Worm (Caenorhabditis elegans) whole organism, L3 larva: ENCODE data around the gene tbc-14.
A peak's percentile ranks its signal among the peaks of the same experiment; 100 is the strongest.

Experiments
- R02D3.7 ChIP-seq: fragments of 150-350 bp; optimal IDR thresholded peaks from 2 replicates; lab custom pipeline; 2014; ENCODE audit warnings: missing biosample characterization, missing genetic modification characterization
- ZK546.5 ChIP-seq: sonication (generic microtip); optimal IDR thresholded peaks from 2 replicates; lab custom pipeline; 2017; ENCODE audit warnings: missing biosample characterization, missing genetic modification characterization
- aly-2 ChIP-seq: fragments of 150-350 bp; optimal IDR thresholded peaks from 2 replicates; lab custom pipeline; 2014; ENCODE audit warnings: missing biosample characterization, missing genetic modification characterization
- ama-1 ChIP-seq: fragments of 150-350 bp; optimal IDR thresholded peaks from 2 replicates; lab custom pipeline; 2018
- ceh-16 ChIP-seq: sonication (generic microtip); optimal IDR thresholded peaks from 2 replicates; lab custom pipeline; 2017; ENCODE audit warnings: missing biosample characterization, missing genetic modification characterization
- ceh-82 ChIP-seq: fragments of 150-350 bp; optimal IDR thresholded peaks from 2 replicates; lab custom pipeline; 2014; ENCODE audit warnings: missing biosample characterization, missing genetic modification characterization
- ceh-9 ChIP-seq: sonication (generic microtip); optimal IDR thresholded peaks from 2 replicates; lab custom pipeline; 2018; ENCODE audit warnings: missing biosample characterization, missing genetic modification characterization
- egl-5 ChIP-seq: fragments of 150-350 bp; optimal IDR thresholded peaks from 2 replicates; lab custom pipeline; 2017; ENCODE audit warnings: missing biosample characterization, missing genetic modification reagents, missing genetic modification characterization, inconsistent platforms
- elt-2 ChIP-seq: sonication (generic microtip); optimal IDR thresholded peaks from 2 replicates; lab custom pipeline; 2016; ENCODE audit warnings: missing genetic modification reagents, mild to moderate bottlenecking, missing genetic modification characterization, missing compliant biosample characterization
- elt-3 ChIP-seq, 3 experiments: fragments of 150-350 bp in 1 of 3; sonication (generic microtip) in 2 of 3; optimal IDR thresholded peaks; 2 replicates in 2 of 3; 4 replicates in 1 of 3; lab custom pipeline; 2014 to 2017; ENCODE audit warnings: missing biosample characterization in 3 of 3, missing genetic modification characterization in 3 of 3
- jun-1 ChIP-seq: fragments of 150-350 bp; optimal IDR thresholded peaks from 2 replicates; lab custom pipeline; 2014; ENCODE audit warnings: missing biosample characterization, missing genetic modification reagents, missing genetic modification characterization
- lin-15B ChIP-seq: fragments of 150-350 bp; optimal IDR thresholded peaks from 2 replicates; lab custom pipeline; 2014; ENCODE audit warnings: missing biosample characterization, missing genetic modification characterization
- lin-39 ChIP-seq: fragments of 150-350 bp; optimal IDR thresholded peaks from 2 replicates; lab custom pipeline; 2018; ENCODE audit warnings: missing biosample characterization, missing genetic modification reagents, missing genetic modification characterization
- lsy-12 ChIP-seq: sonication (generic microtip); optimal IDR thresholded peaks from 2 replicates; lab custom pipeline; 2016; ENCODE audit warnings: mild to moderate bottlenecking, missing genetic modification characterization, missing compliant biosample characterization
- mdl-1 ChIP-seq: fragments of 150-350 bp; optimal IDR thresholded peaks from 2 replicates; lab custom pipeline; 2014; ENCODE audit warnings: missing biosample characterization, missing genetic modification characterization
- mml-1 ChIP-seq: fragments of 150-350 bp; sonication (generic microtip); optimal IDR thresholded peaks from 3 replicates; lab custom pipeline; 2014; ENCODE audit warnings: missing biosample characterization, missing genetic modification characterization
- nhr-11 ChIP-seq: fragments of 150-350 bp; optimal IDR thresholded peaks from 2 replicates; lab custom pipeline; 2014; ENCODE audit warnings: missing biosample characterization, missing genetic modification characterization
- nhr-12 ChIP-seq: fragments of 150-350 bp; optimal IDR thresholded peaks from 2 replicates; lab custom pipeline; 2014; ENCODE audit warnings: missing biosample characterization, missing genetic modification characterization
- nhr-23 ChIP-seq: fragments of 150-350 bp; optimal IDR thresholded peaks from 2 replicates; lab custom pipeline; 2014; ENCODE audit warnings: missing biosample characterization, missing genetic modification reagents, missing genetic modification characterization
- nhr-237 ChIP-seq: fragments of 150-350 bp; optimal IDR thresholded peaks from 2 replicates; lab custom pipeline; 2014; ENCODE audit warnings: missing biosample characterization, missing genetic modification characterization
- nhr-67 ChIP-seq: fragments of 150-350 bp; optimal IDR thresholded peaks from 2 replicates; lab custom pipeline; 2014; ENCODE audit warnings: missing biosample characterization, missing genetic modification characterization
- nhr-76 ChIP-seq: fragments of 150-350 bp; sonication (generic microtip); optimal IDR thresholded peaks from 5 replicates; lab custom pipeline; 2014; ENCODE audit warnings: missing biosample characterization, missing genetic modification characterization
- nhr-77 ChIP-seq: fragments of 150-350 bp; optimal IDR thresholded peaks from 2 replicates; lab custom pipeline; 2014; ENCODE audit warnings: missing biosample characterization, missing genetic modification characterization
- pha-4 ChIP-seq: fragments of 150-350 bp; optimal IDR thresholded peaks from 2 replicates; lab custom pipeline; 2014; ENCODE audit warnings: missing biosample characterization, missing genetic modification reagents, missing genetic modification characterization
- pqm-1 ChIP-seq: fragments of 150-350 bp; optimal IDR thresholded peaks from 2 replicates; lab custom pipeline; 2017; ENCODE audit warnings: missing biosample characterization, missing genetic modification characterization, inconsistent platforms
- skn-1 ChIP-seq: fragments of 150-350 bp; optimal IDR thresholded peaks from 2 replicates; lab custom pipeline; 2014; ENCODE audit warnings: missing biosample characterization, missing genetic modification characterization
- tbx-2 ChIP-seq: sonication (generic microtip); optimal IDR thresholded peaks from 2 replicates; lab custom pipeline; 2016; ENCODE audit warnings: mild to moderate bottlenecking, missing genetic modification characterization, missing compliant biosample characterization
- unc-62 ChIP-seq: fragments of 150-350 bp; sonication (generic microtip); optimal IDR thresholded peaks from 4 replicates; lab custom pipeline; 2014; ENCODE audit warnings: missing biosample characterization, missing genetic modification reagents, missing genetic modification characterization
- zag-1 ChIP-seq: fragments of 150-350 bp; optimal IDR thresholded peaks from 2 replicates; lab custom pipeline; 2014; ENCODE audit warnings: missing biosample characterization, missing genetic modification characterization
- ztf-11 ChIP-seq: fragments of 150-350 bp; optimal IDR thresholded peaks from 2 replicates; lab custom pipeline; 2014; ENCODE audit warnings: missing biosample characterization, missing genetic modification characterization
- ztf-4 ChIP-seq: fragments of 150-350 bp; optimal IDR thresholded peaks from 2 replicates; lab custom pipeline; 2014; ENCODE audit warnings: missing biosample characterization, missing genetic modification characterization

The tbc-14 gene

DNA sequence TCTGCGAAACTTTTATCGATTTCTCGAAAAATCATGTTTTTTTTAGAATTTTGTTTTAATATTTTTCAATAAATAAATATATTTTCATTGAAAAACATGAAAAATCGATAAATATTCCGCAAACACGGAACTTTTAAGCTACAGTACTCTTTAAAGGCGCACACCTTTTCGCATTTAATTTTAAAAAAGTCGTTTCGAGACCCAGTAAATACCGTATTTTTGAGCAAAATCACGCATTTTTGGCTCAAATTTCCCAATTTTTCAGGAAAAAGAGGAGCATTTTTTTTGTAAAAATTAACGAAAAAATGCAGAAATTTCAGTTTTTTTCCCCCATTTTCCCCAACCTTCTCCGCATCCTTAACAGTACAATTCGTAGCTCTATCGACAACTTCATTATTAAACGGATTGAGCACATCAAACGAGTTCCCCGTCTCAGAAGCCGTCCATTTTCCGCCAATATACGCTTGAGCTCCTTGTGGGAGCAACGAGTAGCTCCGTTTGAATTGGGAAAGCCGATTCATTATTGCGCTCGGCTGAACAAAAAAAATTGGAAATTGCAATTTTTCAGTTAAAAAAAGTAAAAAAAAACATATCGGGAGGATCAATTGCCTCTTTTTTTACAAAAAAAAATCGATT lies 44.0 kb upstream of the tbc-14 start, which contains the start of gene alh-7:
Gene alh-7, minus strand, starts transcription at position 533 of the 636 bp plus-strand sequence.
- TF ChIP-seq ama-1 (lab: Kevin White, UChicago) (peak; percentile 22), lin-39 (no peak), ZK546.5 (tag; lab: Kevin White, UChicago) (no peak)

DNA sequence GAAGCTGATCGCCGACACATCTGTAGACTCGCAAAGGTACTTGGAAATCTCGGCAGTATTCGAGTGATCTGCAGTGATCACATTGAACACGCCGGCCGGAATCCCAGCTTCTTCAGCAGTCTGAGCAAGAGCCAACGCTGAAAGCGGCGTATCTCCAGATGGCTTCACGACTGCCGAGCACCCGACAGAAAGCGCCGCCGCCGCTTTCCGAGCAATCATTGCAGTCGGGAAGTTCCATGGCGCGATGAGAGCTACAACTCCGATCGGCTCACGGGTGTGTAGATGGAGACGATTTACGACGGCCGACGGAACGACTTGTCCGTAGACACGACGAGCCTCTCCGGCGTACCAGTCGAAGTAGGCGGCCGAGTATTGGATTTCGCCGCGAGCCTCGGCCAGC lies 42.5 kb upstream of the tbc-14 start:
- TF ChIP-seq ceh-16: no peak
- TF ChIP-seq nhr-67: no peak
- no peak for TF ChIP-seq lin-15B (tag; lab: Kevin White, UChicago)
- TF ChIP-seq lsy-12 (tag; lab: Kevin White, UChicago): no peak
- TF ChIP-seq elt-2 (tag; lab: Kevin White, UChicago): no peak
- TF ChIP-seq nhr-11: no peak

DNA sequence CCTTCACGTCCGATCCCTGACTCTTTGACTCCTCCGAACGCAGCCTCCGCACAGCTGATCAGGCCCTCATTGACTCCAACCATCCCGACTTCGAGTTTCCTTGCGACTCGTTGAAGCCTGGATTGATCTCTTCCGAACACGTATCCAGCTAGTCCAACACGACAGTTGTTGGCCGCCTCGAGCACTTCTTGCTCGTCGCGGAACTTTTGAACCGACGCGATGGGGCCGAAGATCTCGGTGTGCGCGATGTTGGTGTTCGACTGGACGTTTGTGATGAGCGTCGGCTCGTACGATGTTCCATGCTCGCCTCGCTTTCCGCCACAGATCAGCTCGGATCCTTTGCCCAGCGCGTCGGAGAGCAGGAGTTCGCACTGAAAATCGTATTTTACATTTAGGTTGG lies 40.2 kb upstream of the tbc-14 start:
- no peak for TF ChIP-seq ztf-4 (tag; lab: Kevin White, UChicago)
- no peak for TF ChIP-seq jun-1
- no peak for TF ChIP-seq pqm-1 (tag; lab: Kevin White, UChicago)
- TF ChIP-seq aly-2 (tag; lab: Kevin White, UChicago): no peak
- no peak for TF ChIP-seq mdl-1 (tag; lab: Kevin White, UChicago)
- no peak for TF ChIP-seq mml-1
- no peak for TF ChIP-seq nhr-77 (tag; lab: Kevin White, UChicago)
- TF ChIP-seq nhr-67: no peak
- TF ChIP-seq nhr-76 (tag; lab: Kevin White, UChicago): no peak
- no peak for TF ChIP-seq ceh-82 (tag; lab: Kevin White, UChicago)
- TF ChIP-seq nhr-23 (tag; lab: Kevin White, UChicago): no peak
- no peak for TF ChIP-seq R02D3.7 (tag; lab: Kevin White, UChicago)
- no peak for TF ChIP-seq nhr-237
- no peak for TF ChIP-seq ama-1 (lab: Kevin White, UChicago)
- TF ChIP-seq egl-5 (tag; lab: Kevin White, UChicago): no peak
- TF ChIP-seq pha-4 (tag; lab: Kevin White, UChicago): no peak

DNA sequence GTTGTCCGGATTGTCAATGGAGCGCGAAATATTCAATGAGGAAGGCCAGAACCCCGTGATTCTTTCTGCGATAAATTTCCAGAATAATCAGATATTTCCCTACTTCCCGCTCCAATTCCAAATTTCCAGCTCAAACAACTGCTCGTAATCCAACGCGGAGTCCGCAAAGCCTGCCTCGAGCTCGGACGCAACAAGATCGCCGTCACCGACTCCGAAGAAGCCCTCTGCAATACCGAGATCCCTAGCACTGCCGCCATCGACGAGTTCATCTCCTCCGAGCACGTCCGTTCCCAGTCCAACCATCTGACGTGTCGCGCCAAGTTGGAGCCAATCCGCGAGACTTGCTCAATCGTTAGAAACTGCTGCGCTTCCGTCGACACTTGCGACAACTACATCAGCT lies 37.7 kb upstream of the tbc-14 start:
- TF ChIP-seq nhr-237: no peak
- no peak for TF ChIP-seq ztf-11 (tag; lab: Kevin White, UChicago)
- TF ChIP-seq tbx-2 (tag; lab: Kevin White, UChicago): no peak
- no peak for TF ChIP-seq mdl-1 (tag; lab: Kevin White, UChicago)
- TF ChIP-seq skn-1 (tag; lab: Kevin White, UChicago): no peak
- TF ChIP-seq zag-1: no peak
- no peak for TF ChIP-seq elt-3 (tag; optimal IDR thresholded peaks at IDR 0.05; lab: Kevin White, UChicago)
- TF ChIP-seq, all 47 proteins: peak for 0

DNA sequence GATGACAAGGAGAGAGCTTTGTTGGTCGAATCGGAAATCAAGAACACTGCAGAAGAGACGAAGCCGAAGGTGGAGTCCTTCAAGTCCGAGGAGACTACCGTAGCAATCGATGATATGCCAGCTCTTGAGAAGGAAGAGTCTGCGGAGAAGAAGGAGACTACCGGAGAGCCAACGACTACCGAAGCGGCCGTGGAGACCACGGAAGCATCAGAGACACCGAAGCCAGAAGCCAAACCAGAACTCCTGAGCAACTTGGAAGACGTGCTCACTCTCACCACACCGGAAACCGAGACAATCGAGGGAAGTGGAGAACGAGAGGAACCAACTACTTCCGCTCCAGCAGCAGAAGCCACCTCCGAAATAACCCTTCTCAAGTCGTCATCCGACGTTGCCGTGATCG lies 36.7 kb upstream of the tbc-14 start:
- no peak for TF ChIP-seq mml-1
- no peak for TF ChIP-seq lin-15B (tag; lab: Kevin White, UChicago)
- TF ChIP-seq nhr-77 (tag; lab: Kevin White, UChicago): no peak
- no peak for TF ChIP-seq nhr-12
- TF ChIP-seq elt-2 (tag; lab: Kevin White, UChicago): no peak
- TF ChIP-seq mdl-1 (tag; lab: Kevin White, UChicago): no peak
- no peak for TF ChIP-seq ceh-9 (tag; lab: Kevin White, UChicago)
- no peak for TF ChIP-seq tbx-2 (tag; lab: Kevin White, UChicago)
- TF ChIP-seq ztf-11 (tag; lab: Kevin White, UChicago): no peak
- TF ChIP-seq unc-62 (GFP tag; lab: Kevin White, UChicago): no peak

DNA sequence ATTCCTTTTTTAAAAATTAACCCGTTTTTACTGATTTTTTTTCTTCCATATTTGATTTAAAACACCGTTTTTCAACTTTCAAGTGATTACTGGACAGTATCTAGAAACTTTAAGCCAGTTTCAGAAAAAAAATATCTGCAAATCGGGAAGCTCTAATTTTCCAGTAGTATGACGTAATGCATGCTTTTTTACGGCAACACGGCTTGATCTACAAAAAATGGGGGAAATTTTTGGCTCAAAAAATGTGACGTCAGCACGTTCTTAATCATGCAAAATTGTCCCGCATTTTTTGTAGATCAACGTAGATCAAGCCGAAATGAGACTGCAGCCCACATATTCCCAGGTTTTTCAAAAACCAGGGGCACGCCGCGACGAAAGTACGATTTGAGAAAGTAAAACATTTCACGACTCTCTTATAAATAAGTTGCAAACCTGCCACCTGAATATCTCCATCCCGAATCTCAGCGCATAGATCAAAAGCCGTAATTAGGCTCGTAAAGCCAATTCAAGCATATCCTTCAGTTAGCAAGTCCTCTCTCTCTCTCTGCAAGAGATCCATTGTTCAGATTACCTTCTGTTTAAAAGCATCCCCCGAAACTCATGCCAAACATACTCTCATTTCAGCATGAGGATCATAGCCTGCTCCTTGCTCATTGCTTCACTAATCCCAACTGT lies 34.5 kb upstream of the tbc-14 start, which contains the start of gene E01G4.6:
Gene E01G4.6, plus strand, starts transcription at position 625 of the 675 bp plus-strand sequence.
- no peak for TF ChIP-seq nhr-237
- TF ChIP-seq nhr-23 (tag; lab: Kevin White, UChicago): no peak
- TF ChIP-seq lin-39: no peak
- TF ChIP-seq ztf-4 (tag; lab: Kevin White, UChicago): no peak
- no peak for TF ChIP-seq unc-62 (GFP tag; lab: Kevin White, UChicago)
- TF ChIP-seq skn-1 (tag; lab: Kevin White, UChicago): no peak
